Fruit fly (Drosophila melanogaster) whole organism, pupa: ENCODE results near the gene dati.

Source experiments
- CG10348 ChIP-seq: fragments of 200-800 bp; sonication (Bioruptor generic); IDR thresholded peaks from 2 replicates; pipeline ENCODE4 v1.3.6; 2022; ENCODE audit warnings: missing biosample characterization, missing genetic modification characterization
- CG12605 ChIP-seq: fragments of 200-800 bp; sonication (Bioruptor generic); IDR thresholded peaks from 2 replicates; pipeline ENCODE4 v1.3.6; 2022; ENCODE audit warnings: missing biosample characterization, missing genetic modification characterization
- CG13204 ChIP-seq: fragments of 200-800 bp; sonication (Bioruptor generic); optimal IDR thresholded peaks from 2 replicates; lab custom pipeline; 2018; ENCODE audit warnings: missing biosample characterization, mild to moderate bottlenecking, missing genetic modification characterization, moderate library complexity
- CG14655 ChIP-seq: fragments of 200-800 bp; sonication (Bioruptor generic); optimal IDR thresholded peaks from 3 replicates; lab custom pipeline; 2017; ENCODE audit warnings: mild to moderate bottlenecking, missing biosample characterization, missing genetic modification reagents, missing genetic modification characterization
- CG15710 ChIP-seq: fragments of 200-800 bp; sonication (Bioruptor generic); optimal IDR thresholded peaks from 2 replicates; lab custom pipeline; 2018; ENCODE audit warnings: missing biosample characterization, mild to moderate bottlenecking, missing genetic modification characterization, moderate library complexity
- CG17806 ChIP-seq: fragments of 200-800 bp; sonication (Bioruptor generic); optimal IDR thresholded peaks from 2 replicates; lab custom pipeline; 2018; ENCODE audit warnings: missing biosample characterization, mild to moderate bottlenecking, missing genetic modification characterization, moderate library complexity
- CG32121 ChIP-seq: fragments of 200-800 bp; sonication (Bioruptor generic); IDR thresholded peaks from 2 replicates; pipeline ENCODE4 v1.3.6; 2022; ENCODE audit warnings: missing biosample characterization, missing genetic modification characterization
- CG34367 ChIP-seq: fragments of 200-800 bp; sonication (Bioruptor generic); optimal IDR thresholded peaks from 2 replicates; lab custom pipeline; 2018; ENCODE audit warnings: missing biosample characterization, mild to moderate bottlenecking, missing genetic modification characterization
- CG4496 ChIP-seq: fragments of 200-800 bp; sonication (Bioruptor generic); IDR thresholded peaks from 3 replicates; pipeline ENCODE4 v1.3.6; 2022; ENCODE audit warnings: missing biosample characterization, missing genetic modification characterization
- CG8159 ChIP-seq: fragments of 200-800 bp; sonication (Bioruptor generic); optimal IDR thresholded peaks from 3 replicates; lab custom pipeline; 2018; ENCODE audit warnings: missing biosample characterization, mild to moderate bottlenecking, missing genetic modification characterization, moderate library complexity
- CG8301 ChIP-seq: fragments of 200-800 bp; sonication (Bioruptor generic); optimal IDR thresholded peaks from 2 replicates; lab custom pipeline; 2018; ENCODE audit warnings: missing biosample characterization, mild to moderate bottlenecking, missing genetic modification characterization
- CG9948 ChIP-seq: fragments of 200-800 bp; sonication (Bioruptor generic); optimal IDR thresholded peaks from 2 replicates; lab custom pipeline; 2018; ENCODE audit warnings: missing biosample characterization, mild to moderate bottlenecking, missing genetic modification characterization, moderate library complexity
- D1 ChIP-seq: fragments of 200-800 bp; sonication (Bioruptor generic); optimal IDR thresholded peaks from 2 replicates; lab custom pipeline; 2018; ENCODE audit warnings: missing biosample characterization, mild to moderate bottlenecking, missing genetic modification characterization, moderate library complexity
- EcR ChIP-seq: fragments of 200-800 bp; sonication (Bioruptor generic); optimal IDR thresholded peaks from 3 replicates; lab custom pipeline; 2019; ENCODE audit warnings: missing biosample characterization, missing genetic modification characterization, mild to moderate bottlenecking, moderate library complexity, missing genetic modification reagents
- Ets98B ChIP-seq: fragments of 200-800 bp; sonication (Bioruptor generic); IDR thresholded peaks from 2 replicates; pipeline ENCODE4 v1.3.6; 2022; ENCODE audit warnings: missing biosample characterization, missing genetic modification characterization
- Pif1A ChIP-seq: fragments of 200-800 bp; sonication (Bioruptor generic); optimal IDR thresholded peaks from 3 replicates; lab custom pipeline; 2016; ENCODE audit warnings: missing biosample characterization, missing genetic modification characterization
- Pif1B ChIP-seq: fragments of 200-800 bp; sonication (Bioruptor generic); optimal IDR thresholded peaks from 3 replicates; lab custom pipeline; 2016; ENCODE audit warnings: missing biosample characterization, missing genetic modification characterization
- Snoo ChIP-seq: fragments of 200-800 bp; sonication (Bioruptor generic); optimal IDR thresholded peaks from 3 replicates; lab custom pipeline; 2017; ENCODE audit warnings: missing biosample characterization, mild to moderate bottlenecking, missing genetic modification characterization, inconsistent platforms
- fd96Ca ChIP-seq: fragments of 200-800 bp; sonication (Bioruptor generic); IDR thresholded peaks from 3 replicates; pipeline ENCODE4 v1.3.6; 2022; ENCODE audit warnings: missing biosample characterization, missing genetic modification characterization
- gl ChIP-seq: fragments of 200-800 bp; sonication (Bioruptor generic); optimal IDR thresholded peaks from 2 replicates; lab custom pipeline; 2018; ENCODE audit warnings: missing biosample characterization, mild to moderate bottlenecking, missing genetic modification characterization
- rn ChIP-seq: fragments of 200-800 bp; sonication (Bioruptor generic); IDR thresholded peaks from 2 replicates; pipeline ENCODE4 v1.3.6; 2022; ENCODE audit warnings: missing biosample characterization, missing genetic modification characterization

dati gene

dm6 chr4:423338-423737 is 27.9 kb upstream of the dati start:
- TF ChIP-seq D1 (tag; lab: Kevin White, UChicago) (no peak), CG14655 (GFP tag; lab: Kevin White, UChicago) (no peak), Snoo (no peak), CG12605 (no peak), CG17806 (no peak), Ets98B (GFP tag; lab: Robert Waterston, UW) (no peak), rn (GFP tag; lab: Robert Waterston, UW) (no peak), gl (tag; lab: Kevin White, UChicago) (no peak), EcR (GFP tag; lab: Kevin White, UChicago) (no peak), fd96Ca (no peak), CG34367 (tag; lab: Kevin White, UChicago) (no peak), CG9948 (tag; lab: Kevin White, UChicago) (no peak), CG32121 (GFP tag; lab: Robert Waterston, UW) (no peak), CG13204 (GFP tag; lab: Kevin White, UChicago) (no peak), Pif1A (no peak), CG8159 (tag; lab: Kevin White, UChicago) (no peak), CG10348 (GFP tag; lab: Robert Waterston, UW) (no peak), CG15710 (tag; lab: Kevin White, UChicago) (no peak), Pif1B (GFP tag; lab: Kevin White, UChicago) (no peak), CG4496 (GFP tag; lab: Robert Waterston, UW) (no peak)
- TF ChIP-seq, all 21 proteins: peak for 0

dm6 chr4:421772-422171 is 26.4 kb upstream of the dati start:
- no peak for TF ChIP-seq CG14655 (GFP tag; lab: Kevin White, UChicago)
- no peak for TF ChIP-seq fd96Ca
- TF ChIP-seq CG10348 (GFP tag; lab: Robert Waterston, UW): no peak
- TF ChIP-seq CG8159 (tag; lab: Kevin White, UChicago): no peak
- TF ChIP-seq gl (tag; lab: Kevin White, UChicago): no peak
- TF ChIP-seq CG15710 (tag; lab: Kevin White, UChicago): no peak
- no peak for TF ChIP-seq CG17806
- TF ChIP-seq CG8301 (tag; lab: Kevin White, UChicago): no peak
- no peak for TF ChIP-seq CG34367 (tag; lab: Kevin White, UChicago)
- no peak for TF ChIP-seq CG13204 (GFP tag; lab: Kevin White, UChicago)
- TF ChIP-seq CG12605: no peak
- TF ChIP-seq Pif1A: no peak
- TF ChIP-seq, all 21 proteins: peak for 0

- TF ChIP-seq D1 (tag; lab: Kevin White, UChicago): no peak
- TF ChIP-seq CG8159 (tag; lab: Kevin White, UChicago): no peak
- TF ChIP-seq Pif1A: no peak
- no peak for TF ChIP-seq CG8301 (tag; lab: Kevin White, UChicago)
- no peak for TF ChIP-seq CG34367 (tag; lab: Kevin White, UChicago)
- no peak for TF ChIP-seq Pif1B (GFP tag; lab: Kevin White, UChicago)
- no peak for TF ChIP-seq gl (tag; lab: Kevin White, UChicago)
- TF ChIP-seq rn (GFP tag; lab: Robert Waterston, UW): no peak
- TF ChIP-seq CG17806: no peak
- no peak for TF ChIP-seq CG15710 (tag; lab: Kevin White, UChicago)
- no peak for TF ChIP-seq CG14655 (GFP tag; lab: Kevin White, UChicago)
- TF ChIP-seq CG12605: no peak
- no peak for TF ChIP-seq EcR (GFP tag; lab: Kevin White, UChicago)
Observed at dm6 chr4:421025-421424, 25.6 kb upstream of the dati start.

- TF ChIP-seq CG17806 (no peak), CG8301 (tag; lab: Kevin White, UChicago) (no peak), CG15710 (tag; lab: Kevin White, UChicago) (no peak), CG9948 (tag; lab: Kevin White, UChicago) (no peak), CG34367 (tag; lab: Kevin White, UChicago) (no peak), CG32121 (GFP tag; lab: Robert Waterston, UW) (no peak), CG4496 (GFP tag; lab: Robert Waterston, UW) (no peak), Pif1B (GFP tag; lab: Kevin White, UChicago) (no peak), CG14655 (GFP tag; lab: Kevin White, UChicago) (no peak), Snoo (no peak), EcR (GFP tag; lab: Kevin White, UChicago) (no peak), CG10348 (GFP tag; lab: Robert Waterston, UW) (no peak), rn (GFP tag; lab: Robert Waterston, UW) (no peak), CG12605 (no peak), fd96Ca (no peak), Ets98B (GFP tag; lab: Robert Waterston, UW) (no peak), Pif1A (no peak)
Observed at dm6 chr4:418701-419100, 23.3 kb upstream of the dati start.

- TF ChIP-seq D1 (tag; lab: Kevin White, UChicago) (peak; percentile 44), Snoo (no peak), CG10348 (GFP tag; lab: Robert Waterston, UW) (no peak)
Observed at dm6 chr4:416288-416687, 20.9 kb upstream of the dati start.

- TF ChIP-seq gl (tag; lab: Kevin White, UChicago) (no peak), CG8301 (tag; lab: Kevin White, UChicago) (no peak), CG34367 (tag; lab: Kevin White, UChicago) (no peak), CG13204 (GFP tag; lab: Kevin White, UChicago) (no peak), D1 (tag; lab: Kevin White, UChicago) (no peak), Pif1A (no peak), CG32121 (GFP tag; lab: Robert Waterston, UW) (no peak)
Observed at dm6 chr4:411513-411912, 16.1 kb upstream of the dati start.
